Worm (Caenorhabditis elegans) whole organism, L3 larva: ENCODE results near the gene rpl-36.

Experiments used
- R02D3.7 ChIP-seq: fragments of 150-350 bp; optimal IDR thresholded peaks from 2 replicates; lab custom pipeline; 2014; ENCODE audit warnings: missing biosample characterization, missing genetic modification characterization
- ama-1 ChIP-seq: fragments of 150-350 bp; optimal IDR thresholded peaks from 2 replicates; lab custom pipeline; 2018
- ceh-28 ChIP-seq: fragments of 150-350 bp; optimal IDR thresholded peaks from 2 replicates; lab custom pipeline; 2014; ENCODE audit warnings: missing biosample characterization, missing genetic modification reagents, missing genetic modification characterization
- daf-12 ChIP-seq: fragments of 150-350 bp; optimal IDR thresholded peaks from 2 replicates; lab custom pipeline; 2014; ENCODE audit warnings: missing biosample characterization, missing genetic modification reagents, missing genetic modification characterization
- egl-27 ChIP-seq: sonication (generic microtip); optimal IDR thresholded peaks from 4 replicates; lab custom pipeline; 2017; ENCODE audit warnings: missing biosample characterization, missing genetic modification reagents, missing genetic modification characterization
- egl-5 ChIP-seq: fragments of 150-350 bp; optimal IDR thresholded peaks from 2 replicates; lab custom pipeline; 2017; ENCODE audit warnings: missing biosample characterization, missing genetic modification reagents, missing genetic modification characterization, inconsistent platforms
- elt-2 ChIP-seq: sonication (generic microtip); optimal IDR thresholded peaks from 2 replicates; lab custom pipeline; 2016; ENCODE audit warnings: missing genetic modification reagents, mild to moderate bottlenecking, missing genetic modification characterization, missing compliant biosample characterization
- elt-3 ChIP-seq, 3 experiments: fragments of 150-350 bp in 1 of 3; sonication (generic microtip) in 2 of 3; optimal IDR thresholded peaks; 2 replicates in 2 of 3; 4 replicates in 1 of 3; lab custom pipeline; 2014 to 2017; ENCODE audit warnings: missing biosample characterization in 3 of 3, missing genetic modification characterization in 3 of 3
- eor-1 ChIP-seq, 2 experiments: fragments of 150-350 bp; optimal IDR thresholded peaks; 2 replicates each; lab custom pipeline; 2014 to 2018; ENCODE audit warnings: missing biosample characterization in 2 of 2, missing genetic modification characterization in 2 of 2
- fkh-10 ChIP-seq: sonication (generic microtip); optimal IDR thresholded peaks from 2 replicates; lab custom pipeline; 2017; ENCODE audit warnings: missing biosample characterization, missing genetic modification reagents, missing genetic modification characterization
- fkh-2 ChIP-seq: fragments of 150-350 bp; optimal IDR thresholded peaks from 2 replicates; lab custom pipeline; 2014; ENCODE audit warnings: missing biosample characterization, missing genetic modification reagents, missing genetic modification characterization
- fos-1 ChIP-seq: fragments of 150-350 bp; optimal IDR thresholded peaks from 2 replicates; lab custom pipeline; 2014; ENCODE audit warnings: missing biosample characterization, missing genetic modification characterization
- hmg-11 ChIP-seq: sonication (generic microtip); optimal IDR thresholded peaks from 2 replicates; lab custom pipeline; 2016; ENCODE audit warnings: missing genetic modification characterization, missing compliant biosample characterization
- jun-1 ChIP-seq: fragments of 150-350 bp; optimal IDR thresholded peaks from 2 replicates; lab custom pipeline; 2014; ENCODE audit warnings: missing biosample characterization, missing genetic modification reagents, missing genetic modification characterization
- lin-15B ChIP-seq: fragments of 150-350 bp; optimal IDR thresholded peaks from 2 replicates; lab custom pipeline; 2014; ENCODE audit warnings: missing biosample characterization, missing genetic modification characterization
- lin-39 ChIP-seq: fragments of 150-350 bp; optimal IDR thresholded peaks from 2 replicates; lab custom pipeline; 2018; ENCODE audit warnings: missing biosample characterization, missing genetic modification reagents, missing genetic modification characterization
- lsy-12 ChIP-seq: sonication (generic microtip); optimal IDR thresholded peaks from 2 replicates; lab custom pipeline; 2016; ENCODE audit warnings: mild to moderate bottlenecking, missing genetic modification characterization, missing compliant biosample characterization
- mdl-1 ChIP-seq: fragments of 150-350 bp; optimal IDR thresholded peaks from 2 replicates; lab custom pipeline; 2014; ENCODE audit warnings: missing biosample characterization, missing genetic modification characterization
- mml-1 ChIP-seq: fragments of 150-350 bp; sonication (generic microtip); optimal IDR thresholded peaks from 3 replicates; lab custom pipeline; 2014; ENCODE audit warnings: missing biosample characterization, missing genetic modification characterization
- nfya-1 ChIP-seq: sonication (generic microtip); optimal IDR thresholded peaks from 2 replicates; lab custom pipeline; 2017; ENCODE audit warnings: missing genetic modification characterization, mild to moderate bottlenecking, missing compliant biosample characterization, antibody characterized with exemption, moderate library complexity; ENCODE audit not compliant: insufficient read depth
- nhr-12 ChIP-seq: fragments of 150-350 bp; optimal IDR thresholded peaks from 2 replicates; lab custom pipeline; 2014; ENCODE audit warnings: missing biosample characterization, missing genetic modification characterization
- nhr-28 ChIP-seq: fragments of 150-350 bp; optimal IDR thresholded peaks from 2 replicates; lab custom pipeline; 2014; ENCODE audit warnings: missing biosample characterization, missing genetic modification characterization
- nhr-67 ChIP-seq: fragments of 150-350 bp; optimal IDR thresholded peaks from 2 replicates; lab custom pipeline; 2014; ENCODE audit warnings: missing biosample characterization, missing genetic modification characterization
- pha-4 ChIP-seq: fragments of 150-350 bp; optimal IDR thresholded peaks from 2 replicates; lab custom pipeline; 2014; ENCODE audit warnings: missing biosample characterization, missing genetic modification reagents, missing genetic modification characterization
- pqm-1 ChIP-seq: fragments of 150-350 bp; optimal IDR thresholded peaks from 2 replicates; lab custom pipeline; 2017; ENCODE audit warnings: missing biosample characterization, missing genetic modification characterization, inconsistent platforms
- sea-2 ChIP-seq: fragments of 150-350 bp; sonication (generic microtip); optimal IDR thresholded peaks from 4 replicates; lab custom pipeline; 2014; ENCODE audit warnings: missing biosample characterization, missing genetic modification reagents, missing genetic modification characterization
- skn-1 ChIP-seq: fragments of 150-350 bp; optimal IDR thresholded peaks from 2 replicates; lab custom pipeline; 2014; ENCODE audit warnings: missing biosample characterization, missing genetic modification characterization
- snpc-4 ChIP-seq: fragments of 150-350 bp; optimal IDR thresholded peaks from 2 replicates; lab custom pipeline; 2014; ENCODE audit warnings: missing biosample characterization, missing genetic modification characterization
- tbx-2 ChIP-seq: sonication (generic microtip); optimal IDR thresholded peaks from 2 replicates; lab custom pipeline; 2016; ENCODE audit warnings: mild to moderate bottlenecking, missing genetic modification characterization, missing compliant biosample characterization
- ztf-11 ChIP-seq: fragments of 150-350 bp; optimal IDR thresholded peaks from 2 replicates; lab custom pipeline; 2014; ENCODE audit warnings: missing biosample characterization, missing genetic modification characterization
- ztf-4 ChIP-seq: fragments of 150-350 bp; optimal IDR thresholded peaks from 2 replicates; lab custom pipeline; 2014; ENCODE audit warnings: missing biosample characterization, missing genetic modification characterization

rpl-36 gene

DNA sequence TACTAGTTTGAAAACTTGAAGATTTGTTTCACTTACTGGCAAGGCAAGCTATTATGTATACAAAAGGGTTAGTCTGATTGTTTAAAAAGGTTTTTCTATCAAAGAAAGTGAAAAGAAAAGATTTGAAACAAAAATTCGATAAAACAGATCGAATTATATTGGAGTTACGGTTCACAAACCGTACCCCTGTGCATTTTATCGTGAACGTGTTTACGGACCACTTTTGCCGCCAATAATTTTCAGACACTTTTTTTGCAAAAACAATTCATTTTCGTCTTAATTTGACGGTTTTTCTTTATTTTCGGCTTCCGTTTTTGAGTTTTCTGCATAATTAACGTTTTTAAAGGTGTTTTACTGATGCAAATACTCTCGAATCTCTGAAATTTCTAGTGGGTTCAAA, 14.8 kb upstream of the rpl-36 start:
- TF ChIP-seq pha-4 (tag; lab: Kevin White, UChicago) (no peak), nhr-67 (tag; lab: Kevin White, UChicago) (no peak), fkh-2 (no peak), mml-1 (tag; lab: Kevin White, UChicago) (no peak), hmg-11 (tag; lab: Kevin White, UChicago) (no peak), nhr-12 (tag; lab: Kevin White, UChicago) (no peak), ztf-4 (tag; lab: Kevin White, UChicago) (no peak), pqm-1 (tag; lab: Kevin White, UChicago) (no peak), lin-15B (tag; lab: Kevin White, UChicago) (no peak)

DNA sequence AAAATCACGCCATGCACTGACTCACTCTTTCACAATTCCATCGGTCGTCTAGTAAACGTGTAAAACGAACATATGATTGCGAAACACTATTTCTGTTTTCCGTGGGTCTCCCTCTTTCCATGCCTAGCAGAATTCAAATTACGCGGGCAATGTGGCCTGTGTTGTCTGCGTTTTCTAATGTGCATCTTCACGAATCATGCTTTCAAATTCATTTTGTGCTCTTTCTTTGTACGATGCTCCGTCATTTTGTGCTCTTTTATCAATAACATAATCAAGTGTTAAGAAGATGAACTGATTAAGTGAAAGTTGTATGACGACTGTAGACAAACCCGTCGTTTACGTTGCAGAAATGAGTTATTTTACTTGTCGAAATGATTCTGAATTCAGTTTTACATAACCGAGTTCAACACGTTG, 14.2 kb upstream of the rpl-36 start:
- TF ChIP-seq mdl-1 (tag; lab: Kevin White, UChicago) (peak; percentile 58), snpc-4 (peak; percentile 37), fos-1 (peak; percentile 18), pha-4 (tag; lab: Kevin White, UChicago) (peak; percentile 70), ceh-28 (peak; percentile 38), pqm-1 (tag; lab: Kevin White, UChicago) (peak; percentile 97), tbx-2 (tag; lab: Kevin White, UChicago) (no peak), sea-2 (GFP tag; lab: Kevin White, UChicago) (no peak), skn-1 (peak; percentile 72), lin-15B (tag; lab: Kevin White, UChicago) (peak; percentile 42), nfya-1 (tag; lab: Kevin White, UChicago) (peak; percentile 50), jun-1 (tag; lab: Kevin White, UChicago) (peak; percentile 82), lsy-12 (tag; lab: Kevin White, UChicago) (peak; percentile 27), ztf-11 (no peak), elt-2 (tag; lab: Kevin White, UChicago) (peak; percentile 97), daf-12 (no peak), nhr-12 (tag; lab: Kevin White, UChicago) (no peak), R02D3.7 (tag; lab: Kevin White, UChicago) (no peak), lin-39 (tag; lab: Kevin White, UChicago) (peak; percentile 5), egl-5 (tag; lab: Kevin White, UChicago) (peak; percentile 44)

DNA sequence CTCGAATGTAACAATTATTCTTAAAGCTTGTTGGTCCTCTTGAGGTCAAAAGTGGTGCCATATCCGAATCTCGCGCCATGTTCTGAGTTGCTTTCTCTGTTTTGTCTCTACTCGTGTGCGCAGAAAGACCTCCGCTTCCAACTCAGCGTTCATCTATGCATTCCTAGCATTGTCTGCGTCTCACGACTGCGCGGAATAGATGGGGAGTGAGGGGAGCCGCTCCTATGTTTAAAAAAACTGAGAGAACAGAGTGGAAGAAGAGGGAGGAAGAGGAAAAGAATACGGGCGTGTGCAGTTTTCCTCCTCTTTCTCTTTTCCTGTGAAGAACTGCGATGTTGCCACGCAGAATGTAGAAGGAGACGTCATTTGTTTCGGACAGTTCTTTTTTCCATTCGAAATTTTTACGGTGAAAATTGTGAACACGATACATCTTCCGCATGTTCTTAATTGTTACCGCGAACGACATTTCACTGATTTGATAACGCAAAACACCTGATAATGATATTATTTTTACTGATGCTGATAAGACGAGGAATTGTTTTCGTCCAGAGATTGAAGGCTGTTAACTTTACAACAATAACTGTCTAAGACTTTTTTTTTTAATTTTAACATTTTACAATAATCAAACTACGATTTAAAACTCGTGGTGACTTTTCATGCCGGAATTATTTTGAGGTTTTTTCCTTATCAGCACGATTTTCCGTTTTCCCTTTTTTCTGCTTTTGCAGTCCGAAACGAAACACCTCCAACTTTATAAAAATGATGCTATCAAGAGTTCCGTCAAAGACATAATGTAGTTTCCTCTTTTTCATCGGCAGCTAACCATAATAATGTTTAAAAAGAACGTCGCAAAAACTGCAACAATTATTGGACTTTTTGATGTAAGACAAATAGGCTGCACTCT, 13.1 kb upstream of the rpl-36 start:
- no peak for TF ChIP-seq egl-5 (tag; lab: Kevin White, UChicago)
- peak; percentile 23 for TF ChIP-seq fkh-10 (GFP tag; lab: Kevin White, UChicago)
- TF ChIP-seq nfya-1 (tag; lab: Kevin White, UChicago), result peak; percentile 77
- TF ChIP-seq lin-15B (tag; lab: Kevin White, UChicago), result peak; percentile 74
- no peak for TF ChIP-seq eor-1 (tag; optimal IDR thresholded peaks at IDR 0.05; lab: Kevin White, UChicago)
- peak; percentile 91 for TF ChIP-seq hmg-11 (tag; lab: Kevin White, UChicago)
- TF ChIP-seq egl-27 (tag; lab: Kevin White, UChicago), result peak; percentile 54
- TF ChIP-seq elt-2 (tag; lab: Kevin White, UChicago), result peak; percentile 91
- TF ChIP-seq lin-39 (tag; lab: Kevin White, UChicago), result peak; percentile 68
- TF ChIP-seq pha-4 (tag; lab: Kevin White, UChicago), result peak; percentile 51
- peak; percentile 65 for TF ChIP-seq pqm-1 (tag; lab: Kevin White, UChicago)

DNA sequence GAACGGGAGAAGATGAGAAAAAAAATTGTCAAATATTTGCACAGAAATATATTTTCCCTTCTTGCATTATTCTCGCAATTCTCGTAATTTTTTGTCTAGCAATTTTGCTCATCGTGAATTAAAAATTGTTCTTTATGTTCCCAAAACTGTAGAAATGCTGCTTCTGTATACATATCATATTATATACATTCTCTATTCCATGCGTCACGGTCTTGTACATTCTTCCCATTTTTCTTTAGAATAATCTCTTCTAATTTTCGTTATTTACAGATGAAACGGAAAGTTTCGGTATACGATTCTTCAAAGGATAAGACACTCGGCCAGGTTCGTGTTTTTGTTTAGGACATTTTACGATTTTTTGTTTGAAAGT, 12.5 kb upstream of the rpl-36 start, which contains the start of gene acs-4:
Gene acs-4 (plus strand): TSS at position 271 of the 370 bp plus-strand sequence.
- TF ChIP-seq ama-1 (lab: Kevin White, UChicago), result no peak

DNA sequence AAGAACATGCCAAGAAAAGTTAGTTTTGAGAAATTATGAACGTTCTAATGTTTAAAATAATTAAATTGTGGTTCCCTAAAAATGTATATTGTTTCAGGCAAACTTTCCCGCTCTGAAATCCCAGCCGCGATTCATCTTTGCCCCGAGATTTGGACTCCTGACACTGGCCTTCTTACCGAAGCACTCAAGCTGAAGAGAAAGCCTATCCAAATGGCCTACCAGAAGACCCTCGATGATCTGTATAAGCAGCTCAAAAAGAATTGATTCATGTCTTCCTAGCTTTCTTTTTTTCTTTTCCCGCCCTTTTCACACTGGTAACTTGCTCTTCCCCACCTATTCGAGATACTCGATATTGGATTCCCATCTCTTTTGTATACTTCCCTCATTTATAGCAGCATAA, 10.0 kb upstream of the rpl-36 start:
- TF ChIP-seq nhr-28 (tag; lab: Kevin White, UChicago) (no peak), ztf-11 (no peak), elt-3 (tag; optimal IDR thresholded peaks at IDR 0.05; lab: Kevin White, UChicago) (no peak), fkh-10 (GFP tag; lab: Kevin White, UChicago) (no peak), pqm-1 (tag; lab: Kevin White, UChicago) (no peak), lin-39 (tag; lab: Kevin White, UChicago) (no peak), R02D3.7 (tag; lab: Kevin White, UChicago) (no peak)
- TF ChIP-seq, all 47 proteins: peak for 0
